Worm (Caenorhabditis elegans) whole organism, L1 larva: ENCODE results near the gene C18C4.7.

Experiments
- C04F5.9 ChIP-seq: sonication (generic microtip); optimal IDR thresholded peaks from 2 replicates; lab custom pipeline; 2016; ENCODE audit warnings: missing genetic modification characterization, missing compliant biosample characterization
- C16A3.4 ChIP-seq: fragments of 150-350 bp; optimal IDR thresholded peaks from 2 replicates; lab custom pipeline; 2014; ENCODE audit warnings: missing biosample characterization, missing genetic modification characterization
- C34B4.2 ChIP-seq: sonication (generic microtip); optimal IDR thresholded peaks from 2 replicates; lab custom pipeline; 2017; ENCODE audit warnings: mild to moderate bottlenecking, missing genetic modification characterization, missing compliant biosample characterization
- Y116A8C.19 ChIP-seq: sonication (generic microtip); optimal IDR thresholded peaks from 2 replicates; lab custom pipeline; 2016; ENCODE audit warnings: missing compliant biosample characterization, missing genetic modification characterization, borderline replicate concordance
- aha-1 ChIP-seq: fragments of 150-350 bp; optimal IDR thresholded peaks from 2 replicates; lab custom pipeline; 2014; ENCODE audit warnings: missing biosample characterization, missing genetic modification characterization
- alr-1 ChIP-seq: fragments of 200-800 bp; sonication (Bioruptor generic); optimal IDR thresholded peaks from 2 replicates; lab custom pipeline; 2018; ENCODE audit warnings: borderline replicate concordance, mild to moderate bottlenecking, missing genetic modification characterization, missing compliant biosample characterization
- aly-2 ChIP-seq: fragments of 150-350 bp; optimal IDR thresholded peaks from 2 replicates; lab custom pipeline; 2014; ENCODE audit warnings: missing biosample characterization, missing genetic modification characterization
- ama-1 ChIP-seq: fragments of 150-350 bp; optimal IDR thresholded peaks from 2 replicates; lab custom pipeline; 2014
- ceh-8 ChIP-seq: fragments of 200-800 bp; sonication (Bioruptor generic); optimal IDR thresholded peaks from 2 replicates; lab custom pipeline; 2018; ENCODE audit warnings: mild to moderate bottlenecking, missing genetic modification characterization, moderate library complexity, missing compliant biosample characterization
- ceh-88 ChIP-seq: fragments of 200-800 bp; sonication (Bioruptor generic); IDR thresholded peaks from 2 replicates; pipeline ENCODE4 v1.3.6; 2022; ENCODE audit warnings: missing genetic modification characterization, missing compliant biosample characterization
- ceh-90 ChIP-seq: sonication (generic microtip); optimal IDR thresholded peaks from 2 replicates; lab custom pipeline; 2016; ENCODE audit warnings: missing genetic modification characterization, missing compliant biosample characterization
- ces-1 ChIP-seq: fragments of 150-350 bp; optimal IDR thresholded peaks from 2 replicates; lab custom pipeline; 2014; ENCODE audit warnings: missing biosample characterization, missing genetic modification reagents, missing genetic modification characterization
- efl-1 ChIP-seq, 4 experiments: fragments of 150-350 bp; optimal IDR thresholded peaks in 3 of 4; peaks in 1 of 4; 1 replicate in 1 of 4; 2 replicates in 3 of 4; lab custom pipeline; 2014; ENCODE audit warnings: missing biosample characterization in 2 of 4, missing genetic modification characterization in 2 of 4, missing genetic modification reagents in 2 of 4
- efl-3 ChIP-seq: fragments of 200-800 bp; sonication (Bioruptor generic); optimal IDR thresholded peaks from 2 replicates; lab custom pipeline; 2018; ENCODE audit warnings: mild to moderate bottlenecking, missing genetic modification characterization, missing compliant biosample characterization
- egl-13 ChIP-seq: sonication (generic microtip); optimal IDR thresholded peaks from 2 replicates; lab custom pipeline; 2016; ENCODE audit warnings: missing genotype, missing genetic modification reagents, missing genetic modification characterization, missing compliant biosample characterization
- egl-27 ChIP-seq, 2 experiments: fragments of 150-350 bp in 1 of 2; sonication (generic microtip); optimal IDR thresholded peaks; 3 replicates each; lab custom pipeline; 2017 to 2018; ENCODE audit warnings: missing biosample characterization in 2 of 2, missing genetic modification characterization in 2 of 2, missing genetic modification reagents in 2 of 2
- ets-5 ChIP-seq: fragments of 200-800 bp; sonication (Bioruptor generic); IDR thresholded peaks from 2 replicates; pipeline ENCODE4 v1.3.6; 2022; ENCODE audit warnings: missing genetic modification characterization, missing compliant biosample characterization
- fkh-8 ChIP-seq: sonication (generic microtip); optimal IDR thresholded peaks from 2 replicates; lab custom pipeline; 2016; ENCODE audit warnings: mild to moderate bottlenecking, missing genetic modification characterization, missing compliant biosample characterization
- hlh-17 ChIP-seq: fragments of 200-800 bp; sonication (Bioruptor generic); optimal IDR thresholded peaks from 2 replicates; lab custom pipeline; 2018; ENCODE audit warnings: missing genetic modification characterization, mild to moderate bottlenecking, missing compliant biosample characterization, moderate library complexity, borderline replicate concordance
- irx-1 ChIP-seq: sonication (generic microtip); optimal IDR thresholded peaks from 2 replicates; lab custom pipeline; 2016; ENCODE audit warnings: missing genetic modification characterization, missing compliant biosample characterization
- isw-1 ChIP-seq: fragments of 200-800 bp; sonication (Bioruptor generic); IDR thresholded peaks from 2 replicates; pipeline ENCODE4 v1.3.6; 2022; ENCODE audit warnings: missing genetic modification characterization, missing compliant biosample characterization
- lin-14 ChIP-seq: fragments of 200-800 bp; sonication (Bioruptor generic); optimal IDR thresholded peaks from 2 replicates; lab custom pipeline; 2018; ENCODE audit warnings: mild to moderate bottlenecking, missing genetic modification characterization, moderate library complexity, missing compliant biosample characterization
- lin-15B ChIP-seq: fragments of 150-350 bp; sonication (generic microtip); optimal IDR thresholded peaks from 3 replicates; lab custom pipeline; 2014; ENCODE audit warnings: missing biosample characterization, missing genetic modification characterization
- lin-39 ChIP-seq: fragments of 150-350 bp; optimal IDR thresholded peaks from 2 replicates; lab custom pipeline; 2014; ENCODE audit warnings: missing biosample characterization, missing genetic modification reagents, missing genetic modification characterization
- lir-3 ChIP-seq: sonication (generic microtip); optimal IDR thresholded peaks from 2 replicates; lab custom pipeline; 2016; ENCODE audit warnings: mild to moderate bottlenecking, missing genetic modification characterization, moderate library complexity, missing compliant biosample characterization; ENCODE audit not compliant: poor library complexity
- lsy-2 ChIP-seq, 2 experiments: fragments of 150-350 bp; optimal IDR thresholded peaks; 2 replicates each; lab custom pipeline; 2014; ENCODE audit warnings: missing biosample characterization in 2 of 2, missing genetic modification characterization in 2 of 2
- mef-2 ChIP-seq: fragments of 150-350 bp; optimal IDR thresholded peaks from 2 replicates; lab custom pipeline; 2014; ENCODE audit warnings: missing biosample characterization, missing genetic modification characterization
- nhr-11 ChIP-seq: fragments of 150-350 bp; optimal IDR thresholded peaks from 2 replicates; lab custom pipeline; 2014; ENCODE audit warnings: missing biosample characterization, missing genetic modification characterization
- nhr-12 ChIP-seq: sonication (generic microtip); optimal IDR thresholded peaks from 2 replicates; lab custom pipeline; 2017; ENCODE audit warnings: missing biosample characterization, missing genetic modification characterization
- nhr-19 ChIP-seq: fragments of 200-800 bp; sonication (Bioruptor generic); conservative IDR thresholded peaks from 2 replicates; pipeline ENCODE4 v1.3.6; 2022; ENCODE audit warnings: missing genetic modification characterization, missing compliant biosample characterization
- nhr-20 ChIP-seq: sonication (generic microtip); optimal IDR thresholded peaks from 2 replicates; lab custom pipeline; 2016; ENCODE audit warnings: mild to moderate bottlenecking, missing genetic modification characterization, missing compliant biosample characterization
- nhr-237 ChIP-seq: fragments of 150-350 bp; optimal IDR thresholded peaks from 2 replicates; lab custom pipeline; 2014; ENCODE audit warnings: missing biosample characterization, missing genetic modification characterization
- nhr-28 ChIP-seq: fragments of 150-350 bp; optimal IDR thresholded peaks from 2 replicates; lab custom pipeline; 2014; ENCODE audit warnings: missing biosample characterization, missing genetic modification characterization
- nhr-76 ChIP-seq: sonication (generic microtip); optimal IDR thresholded peaks from 2 replicates; lab custom pipeline; 2017; ENCODE audit warnings: missing biosample characterization, missing genetic modification characterization
- nhr-84 ChIP-seq: sonication (generic microtip); optimal IDR thresholded peaks from 2 replicates; lab custom pipeline; 2017; ENCODE audit warnings: missing biosample characterization, missing genetic modification characterization
- nhr-85 ChIP-seq: sonication (generic microtip); peaks from one replicate; lab custom pipeline; 2016; ENCODE audit warnings: missing genetic modification characterization, inconsistent platforms, missing compliant biosample characterization
- nhr-90 ChIP-seq: sonication (generic microtip); optimal IDR thresholded peaks from 2 replicates; lab custom pipeline; 2016; ENCODE audit warnings: mild to moderate bottlenecking, missing genetic modification characterization, missing compliant biosample characterization; ENCODE audit not compliant: poor library complexity
- pag-3 ChIP-seq: sonication (generic microtip); optimal IDR thresholded peaks from 2 replicates; lab custom pipeline; 2017; ENCODE audit warnings: missing genetic modification characterization, mild to moderate bottlenecking, missing compliant biosample characterization, antibody characterized with exemption, borderline replicate concordance; ENCODE audit not compliant: insufficient read depth
- pax-3 ChIP-seq: fragments of 200-800 bp; sonication (Bioruptor generic); optimal IDR thresholded peaks from 2 replicates; lab custom pipeline; 2018; ENCODE audit warnings: mild to moderate bottlenecking, missing genetic modification characterization, moderate library complexity, missing compliant biosample characterization
- skn-1 ChIP-seq: fragments of 150-350 bp; optimal IDR thresholded peaks from 2 replicates; lab custom pipeline; 2014; ENCODE audit warnings: missing biosample characterization, missing genetic modification characterization
- snpc-4 ChIP-seq: fragments of 150-350 bp; optimal IDR thresholded peaks from 2 replicates; lab custom pipeline; 2014; ENCODE audit warnings: missing biosample characterization, missing genetic modification characterization
- snu-23 ChIP-seq: sonication (generic microtip); optimal IDR thresholded peaks from 2 replicates; lab custom pipeline; 2016; ENCODE audit warnings: missing genetic modification characterization, missing compliant biosample characterization
- sptf-1 ChIP-seq: fragments of 150-350 bp; optimal IDR thresholded peaks from 2 replicates; lab custom pipeline; 2014; ENCODE audit warnings: missing biosample characterization, missing genetic modification characterization
- tbx-2 ChIP-seq: sonication (generic microtip); optimal IDR thresholded peaks from 2 replicates; lab custom pipeline; 2016; ENCODE audit warnings: missing genetic modification characterization, missing compliant biosample characterization
- tlp-1 ChIP-seq: fragments of 150-350 bp; optimal IDR thresholded peaks from 2 replicates; lab custom pipeline; 2014; ENCODE audit warnings: missing biosample characterization, missing genetic modification characterization
- unc-130 ChIP-seq: fragments of 150-350 bp; optimal IDR thresholded peaks from 2 replicates; lab custom pipeline; 2017; ENCODE audit warnings: missing biosample characterization, missing genetic modification characterization, inconsistent platforms
- unc-86 ChIP-seq: sonication (generic microtip); optimal IDR thresholded peaks from 2 replicates; lab custom pipeline; 2016; ENCODE audit warnings: missing genetic modification characterization, missing compliant biosample characterization
- unc-98 ChIP-seq: fragments of 200-800 bp; sonication (Bioruptor generic); IDR thresholded peaks from 2 replicates; pipeline ENCODE4 v1.3.6; 2022; ENCODE audit warnings: missing genetic modification characterization, missing compliant biosample characterization
- vab-15 ChIP-seq: sonication (generic microtip); optimal IDR thresholded peaks from 2 replicates; lab custom pipeline; 2017; ENCODE audit warnings: missing genotype, mild to moderate bottlenecking, missing genetic modification characterization, missing compliant biosample characterization
- zip-4 ChIP-seq: fragments of 200-800 bp; sonication (Bioruptor generic); optimal IDR thresholded peaks from 2 replicates; lab custom pipeline; 2018; ENCODE audit warnings: mild to moderate bottlenecking, missing genetic modification characterization, moderate library complexity, missing compliant biosample characterization
- ztf-11 ChIP-seq, 2 experiments: sonication (generic microtip); optimal IDR thresholded peaks; 2 replicates each; lab custom pipeline; 2016 to 2017; ENCODE audit warnings: missing genetic modification characterization in 2 of 2, missing biosample characterization in 1 of 2, missing compliant biosample characterization in 1 of 2
- ztf-4 ChIP-seq: fragments of 150-350 bp; optimal IDR thresholded peaks from 2 replicates; lab custom pipeline; 2014; ENCODE audit warnings: missing biosample characterization, missing genetic modification characterization

The C18C4.7 gene

ce11 chrV:5596391-5597030 lies 29.5 kb upstream of the C18C4.7 start, which contains the start of gene zhit-1:
zhit-1 (minus strand) TSS chrV:5596551.
- TF ChIP-seq vab-15 (no peak), ceh-88 (GFP tag; lab: Robert Waterston, UW) (no peak), lsy-2 (tag; optimal IDR thresholded peaks at IDR 0.05; lab: Kevin White, UChicago) (peak; percentile 21 to 70), ets-5 (GFP tag; lab: Robert Waterston, UW) (no peak), nhr-76 (tag; lab: Kevin White, UChicago) (no peak), lin-14 (GFP tag; lab: Kevin White, UChicago) (no peak), nhr-90 (tag; lab: Kevin White, UChicago) (peak; percentile 37), isw-1 (GFP tag; lab: Robert Waterston, UW) (peak; percentile 29; the same call in 1 of the 2 replicates), pag-3 (tag; lab: Kevin White, UChicago) (no peak), nhr-84 (tag; lab: Kevin White, UChicago) (no peak), C04F5.9 (tag; lab: Kevin White, UChicago) (no peak), irx-1 (tag; lab: Kevin White, UChicago) (no peak), egl-13 (tag; lab: Kevin White, UChicago) (no peak), C16A3.4 (tag; lab: Kevin White, UChicago) (peak; percentile 23), lir-3 (tag; lab: Kevin White, UChicago) (no peak), skn-1 (peak; percentile 36), ztf-4 (tag; lab: Kevin White, UChicago) (no peak), pax-3 (tag; lab: Kevin White, UChicago) (no peak), snu-23 (GFP tag; lab: Kevin White, UChicago) (peak; percentile 29), fkh-8 (tag; lab: Kevin White, UChicago) (no peak), snpc-4 (tag; lab: Kevin White, UChicago) (peak; percentile 68), nhr-20 (tag; lab: Kevin White, UChicago) (peak; percentile 1), sptf-1 (tag; lab: Kevin White, UChicago) (no peak), tlp-1 (no peak), efl-3 (GFP tag; lab: Kevin White, UChicago) (no peak), hlh-17 (GFP tag; lab: Kevin White, UChicago) (no peak), nhr-85 (tag; lab: Kevin White, UChicago) (peak; percentile 30), unc-130 (tag; lab: Kevin White, UChicago) (peak; percentile 61), lin-39 (no peak), lin-15B (tag; lab: Kevin White, UChicago) (no peak), nhr-237 (tag; lab: Kevin White, UChicago) (no peak), ceh-8 (GFP tag; lab: Kevin White, UChicago) (no peak), nhr-11 (tag; lab: Kevin White, UChicago) (no peak), nhr-28 (tag; lab: Kevin White, UChicago) (no peak), ces-1 (no peak), nhr-19 (GFP tag; lab: Robert Waterston, UW) (0 out of 2 replicates have a peak, but pooled peaks have one; percentile 6), nhr-12 (no peak), zip-4 (GFP tag; lab: Kevin White, UChicago) (no peak), C34B4.2 (tag; lab: Kevin White, UChicago) (no peak), unc-86 (no peak), aha-1 (tag; lab: Kevin White, UChicago) (no peak), ama-1 (lab: Kevin White, UChicago) (no peak), efl-1 (optimal IDR thresholded peaks at IDR 0.05; lab: Kevin White, UChicago) (peak; percentile 92), efl-1 (GFP tag; optimal IDR thresholded peaks at IDR 0.05 in 1 of 2; lab: Kevin White, UChicago) (peak; percentile 92 to 99), aly-2 (no peak), ceh-90 (no peak), tbx-2 (tag; lab: Kevin White, UChicago) (no peak), mef-2 (tag; lab: Kevin White, UChicago) (no peak), ztf-11 (tag; optimal IDR thresholded peaks at IDR 0.05; lab: Kevin White, UChicago) (no peak), unc-98 (no peak), alr-1 (tag; lab: Kevin White, UChicago) (peak; percentile 85), Y116A8C.19 (tag; lab: Kevin White, UChicago) (no peak), egl-27 (tag; optimal IDR thresholded peaks at IDR 0.05; lab: Kevin White, UChicago) (no peak)
